Worm (Caenorhabditis elegans): ENCODE results near the gene dyf-17.

ce11 chrV:19158664-19159063 lies 31.3 kb downstream of the dyf-17 start, which contains the start of gene Y39B6A.5:
- TF ChIP-seq skn-1 (tag; optimal IDR thresholded peaks at IDR 0.05) (peak; percentile 0), elt-3 (tag; optimal IDR thresholded peaks at IDR 0.05) (peak in 1 of 6 experiments; percentile 53), fkh-10 (GFP tag; optimal IDR thresholded peaks at IDR 0.05) (no peak), ztf-4 (tag; optimal IDR thresholded peaks at IDR 0.05) (no peak), unc-130 (tag; optimal IDR thresholded peaks at IDR 0.05) (no peak), jun-1 (tag; optimal IDR thresholded peaks at IDR 0.05) (peak; percentile 79), alr-1 (tag; optimal IDR thresholded peaks at IDR 0.05; ENCODE audit: borderline replicate concordance) (no peak), ama-1 (optimal IDR thresholded peaks at IDR 0.05) (no peak), fos-1 (tag; optimal IDR thresholded peaks at IDR 0.05) (no peak), zag-1 (tag; optimal IDR thresholded peaks at IDR 0.05) (no peak), snpc-4 (tag; optimal IDR thresholded peaks at IDR 0.05) (no peak), unc-62 (GFP tag; optimal IDR thresholded peaks at IDR 0.05) (no peak), aly-2 (tag; optimal IDR thresholded peaks at IDR 0.05) (no peak), lsy-2 (tag; optimal IDR thresholded peaks at IDR 0.05) (peak; percentile 4 to 25)

All from whole organism, L1 larva.